Fruit fly (Drosophila melanogaster): ENCODE data around the gene cona.

The cona gene

dm6 chr3R:18404713-18405112 lies 19.1 kb downstream of the cona start, which contains the start of gene CG7685 (continued):
- TF ChIP-seq svp (GFP tag) (peak; percentile 82), Sox15 (GFP tag; optimal IDR thresholded peaks at IDR 0.05) (peak; percentile 12), CG4318 (GFP tag; optimal IDR thresholded peaks at IDR 0.05) (no peak), CG10631 (GFP tag; optimal IDR thresholded peaks at IDR 0.05) (peak; percentile 68), CG11762 (GFP tag; optimal IDR thresholded peaks at IDR 0.05; ENCODE audit: insufficient read depth) (no peak), CG6276 (GFP tag; optimal IDR thresholded peaks at IDR 0.05) (peak; percentile 16), CG11902 (GFP tag; optimal IDR thresholded peaks at IDR 0.05) (no peak), CG7368 (GFP tag; optimal IDR thresholded peaks at IDR 0.05) (peak; percentile 22), CG34406 (GFP tag; optimal IDR thresholded peaks at IDR 0.05) (peak; percentile 42), Smox (GFP tag; optimal IDR thresholded peaks at IDR 0.05) (no peak), Blimp-1 (GFP tag; optimal IDR thresholded peaks at IDR 0.05) (no peak), ss (GFP tag; optimal IDR thresholded peaks at IDR 0.05) (peak; percentile 10 to 50), CG8632 (GFP tag; optimal IDR thresholded peaks at IDR 0.05) (peak; percentile 9), CG9139 (GFP tag; optimal IDR thresholded peaks at IDR 0.05) (no peak), CG6808 (GFP tag; optimal IDR thresholded peaks at IDR 0.05) (no peak)

DNA sequence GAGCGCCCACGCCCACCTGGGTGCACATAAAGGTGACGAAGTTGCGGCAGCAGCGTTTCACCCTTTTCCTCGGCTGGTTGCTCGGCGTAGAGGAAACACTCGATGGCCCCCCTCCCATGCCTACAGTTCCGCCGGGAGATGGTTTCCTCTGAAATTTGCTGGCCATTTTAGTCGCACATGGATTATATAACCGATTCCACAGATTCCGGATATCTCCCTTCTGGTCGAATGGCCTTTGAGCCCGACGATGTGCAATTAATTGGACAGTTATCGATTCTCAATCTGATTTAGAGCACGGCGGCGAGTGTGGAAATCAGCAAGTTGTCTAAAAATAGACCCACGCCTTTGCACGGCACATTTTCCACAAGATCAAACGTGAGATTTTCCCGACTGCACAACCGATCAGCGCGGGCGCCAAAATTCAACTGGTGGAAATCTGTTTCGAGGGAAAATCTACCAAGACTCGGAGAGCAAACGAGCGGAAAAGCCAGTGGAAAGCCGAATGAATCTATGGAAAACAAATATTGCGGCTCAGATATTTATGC lies 25.6 kb downstream of the cona start, which contains the start of gene CG10864:
Gene CG10864, minus strand, starts transcription at position 427 of the 545 bp plus-strand sequence.
- TF ChIP-seq CG1621 (tag; optimal IDR thresholded peaks at IDR 0.05), result no peak
- TF ChIP-seq Hr38 (GFP tag; optimal IDR thresholded peaks at IDR 0.05), result no peak
- TF ChIP-seq fd85E (GFP tag; optimal IDR thresholded peaks at IDR 0.05), result no peak
- no peak for TF ChIP-seq esn (GFP tag; optimal IDR thresholded peaks at IDR 0.05)
- TF ChIP-seq Sox15 (GFP tag; optimal IDR thresholded peaks at IDR 0.05), result no peak

DNA sequence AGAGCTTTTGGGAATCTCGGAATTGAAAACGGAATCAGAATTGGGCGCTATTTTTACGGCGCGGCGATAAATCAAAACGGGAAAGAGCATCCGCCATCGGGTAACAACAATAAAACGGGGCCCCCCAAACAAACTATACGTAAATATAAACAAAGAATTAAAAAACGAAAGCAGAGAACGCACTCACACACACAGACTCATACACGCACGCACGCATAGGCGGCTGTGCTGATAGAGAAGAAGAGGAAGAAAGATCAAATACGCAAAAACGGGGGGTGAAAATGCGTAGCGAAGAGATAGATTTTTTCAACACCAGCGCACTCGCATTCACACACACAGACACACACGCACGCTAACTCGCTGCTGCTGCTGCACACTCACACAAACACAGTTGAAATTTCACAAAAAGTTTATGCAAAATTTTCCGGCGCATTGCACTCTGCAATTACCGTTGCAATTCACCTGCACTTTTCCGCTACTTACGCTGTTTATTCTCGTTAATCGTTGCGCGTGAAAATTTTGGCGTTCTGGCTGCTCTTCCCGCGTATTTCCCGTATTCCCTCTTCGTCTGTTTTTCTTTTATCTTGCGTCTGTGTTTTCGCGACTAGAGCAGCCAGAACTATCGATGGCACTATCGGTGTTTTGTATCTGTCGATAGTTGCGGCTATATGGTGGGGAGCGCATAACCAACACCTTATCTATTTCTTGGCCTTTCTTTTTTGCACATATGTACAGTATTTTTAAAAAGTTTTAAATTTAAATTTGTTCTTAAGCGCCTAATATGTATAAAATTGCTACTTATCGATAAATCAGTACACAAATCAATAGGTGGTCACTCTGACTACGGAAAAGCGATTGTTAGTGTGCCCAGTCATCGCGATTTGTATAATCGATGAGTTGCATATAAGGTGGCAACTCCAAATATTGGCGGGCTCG lies 26.9 kb downstream of the cona start, which contains the start of gene CG31122:
Gene CG31122, minus strand, starts transcription at position 596 of the 936 bp plus-strand sequence.
- TF ChIP-seq Blimp-1 (GFP tag; optimal IDR thresholded peaks at IDR 0.05), result no peak
- no peak for TF ChIP-seq CG3032 (tag; optimal IDR thresholded peaks at IDR 0.05)
- no peak for TF ChIP-seq topi (GFP tag; optimal IDR thresholded peaks at IDR 0.05)
- TF ChIP-seq ss (GFP tag; optimal IDR thresholded peaks at IDR 0.05), result no peak
- peak; percentile 19 for TF ChIP-seq dac (GFP tag; optimal IDR thresholded peaks at IDR 0.05)
- no peak for TF ChIP-seq CG4318 (GFP tag; optimal IDR thresholded peaks at IDR 0.05)
- no peak for TF ChIP-seq Gug (GFP tag; IDR thresholded peaks at IDR 0.05)
- no peak for TF ChIP-seq net (GFP tag; optimal IDR thresholded peaks at IDR 0.05)
- no peak for TF ChIP-seq OdsH (GFP tag; optimal IDR thresholded peaks at IDR 0.05)
- TF ChIP-seq salr (GFP tag; optimal IDR thresholded peaks at IDR 0.05), result peak in 1 of 2 experiments; percentile 20
- TF ChIP-seq CG6808 (GFP tag; optimal IDR thresholded peaks at IDR 0.05), result no peak
- TF ChIP-seq pdm3 (GFP tag; optimal IDR thresholded peaks at IDR 0.05), result no peak
- TF ChIP-seq CG15336 (GFP tag; IDR thresholded peaks at IDR 0.05), result peak; percentile 43
- TF ChIP-seq CG3919 (GFP tag; optimal IDR thresholded peaks at IDR 0.05), result peak; percentile 54
- TF ChIP-seq vri (GFP tag; optimal IDR thresholded peaks at IDR 0.05), result no peak
- no peak for TF ChIP-seq CG16779 (tag; optimal IDR thresholded peaks at IDR 0.05)
- peak; percentile 37 for TF ChIP-seq lz (GFP tag; optimal IDR thresholded peaks at IDR 0.05)
- no peak for TF ChIP-seq CG11294 (GFP tag; IDR thresholded peaks at IDR 0.05)
- no peak for TF ChIP-seq CG8119 (GFP tag; IDR thresholded peaks at IDR 0.05)
- no peak for TF ChIP-seq fd85E (GFP tag; optimal IDR thresholded peaks at IDR 0.05)
- TF ChIP-seq Lpt (GFP tag; optimal IDR thresholded peaks at IDR 0.05), result peak; percentile 47
- no peak for TF ChIP-seq CG32006 (GFP tag; optimal IDR thresholded peaks at IDR 0.05)
- TF ChIP-seq Sox14 (GFP tag; optimal IDR thresholded peaks at IDR 0.05), result peak; percentile 47
- TF ChIP-seq CG6163 (GFP tag; IDR thresholded peaks at IDR 0.05), result peak; percentile 22; the same call in 1 of the 3 replicates
- no peak for TF ChIP-seq Ets96B (tag; optimal IDR thresholded peaks at IDR 0.05)
- TF ChIP-seq Ets21C (GFP tag; optimal IDR thresholded peaks at IDR 0.05), result no peak
- TF ChIP-seq Hr39 (GFP tag; optimal IDR thresholded peaks at IDR 0.05), result peak; percentile 39
- peak; percentile 20 for TF ChIP-seq dsx (GFP tag; optimal IDR thresholded peaks at IDR 0.05; ENCODE audit: poor library complexity, severe bottlenecking)
- no peak for TF ChIP-seq CG9139 (GFP tag; optimal IDR thresholded peaks at IDR 0.05)
- no peak for TF ChIP-seq Hr38 (GFP tag; optimal IDR thresholded peaks at IDR 0.05)
- peak; percentile 56 for TF ChIP-seq CG31627 (GFP tag; optimal IDR thresholded peaks at IDR 0.05)
- TF ChIP-seq acj6 (GFP tag; optimal IDR thresholded peaks at IDR 0.05), result no peak
- TF ChIP-seq Eip93F (GFP tag; optimal IDR thresholded peaks at IDR 0.05), result no peak
- no peak for TF ChIP-seq CG7368 (GFP tag; optimal IDR thresholded peaks at IDR 0.05)

All from whole organism, prepupa.